Worm (Caenorhabditis elegans) whole organism, L2 larva: ENCODE measurements around the gene arx-6.

ENCODE experiments used
- R02D3.7 ChIP-seq: fragments of 150-350 bp; optimal IDR thresholded peaks from 2 replicates; lab custom pipeline; 2014; ENCODE audit warnings: missing biosample characterization, missing genetic modification characterization
- ZK546.5 ChIP-seq: sonication (generic microtip); optimal IDR thresholded peaks from 2 replicates; lab custom pipeline; 2017; ENCODE audit warnings: missing biosample characterization, missing genetic modification characterization
- ama-1 ChIP-seq: fragments of 150-350 bp; optimal IDR thresholded peaks from 2 replicates; lab custom pipeline; 2018; ENCODE audit warnings: inconsistent platforms
- ceh-82 ChIP-seq: fragments of 150-350 bp; optimal IDR thresholded peaks from 2 replicates; lab custom pipeline; 2014; ENCODE audit warnings: missing biosample characterization, missing genetic modification characterization
- elt-1 ChIP-seq: fragments of 150-350 bp; optimal IDR thresholded peaks from 2 replicates; lab custom pipeline; 2014; ENCODE audit warnings: missing biosample characterization, missing genetic modification characterization
- lin-13 ChIP-seq: fragments of 150-350 bp; optimal IDR thresholded peaks from 2 replicates; lab custom pipeline; 2014; ENCODE audit warnings: missing biosample characterization, missing genetic modification reagents, missing genetic modification characterization
- lsy-2 ChIP-seq, 2 experiments: fragments of 150-350 bp in 1 of 2; sonication (generic microtip) in 1 of 2; optimal IDR thresholded peaks; 2 replicates each; lab custom pipeline; 2014 to 2017; ENCODE audit warnings: missing biosample characterization in 2 of 2, missing genetic modification characterization in 2 of 2
- nhr-12 ChIP-seq: fragments of 150-350 bp; optimal IDR thresholded peaks from 2 replicates; lab custom pipeline; 2014; ENCODE audit warnings: missing biosample characterization, missing genetic modification characterization
- ztf-11 ChIP-seq: sonication (generic microtip); optimal IDR thresholded peaks from 2 replicates; lab custom pipeline; 2017; ENCODE audit warnings: missing biosample characterization, missing genetic modification characterization

DNA sequence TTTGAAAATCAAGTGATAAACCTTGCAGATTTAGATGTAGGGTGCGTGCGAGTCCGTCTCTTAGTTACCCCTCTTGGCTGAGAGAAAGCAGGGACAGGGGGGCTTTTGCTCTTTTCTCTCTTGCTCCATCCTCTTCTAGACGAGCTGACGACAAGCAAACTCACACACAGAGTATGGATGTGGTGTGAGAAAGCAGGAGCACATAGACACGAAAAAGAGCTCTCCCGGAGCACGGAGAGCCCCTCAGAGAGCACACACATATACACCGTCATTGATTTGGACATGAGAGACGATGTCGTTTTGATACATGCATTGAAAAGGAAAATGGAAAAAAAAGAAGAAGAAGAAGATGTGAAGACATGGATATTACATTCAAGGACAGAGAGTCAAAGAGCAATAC lies 2.8 kb upstream of the arx-6 start:
- TF ChIP-seq lin-13, result no peak
- TF ChIP-seq ama-1, result no peak
- no peak for TF ChIP-seq ZK546.5 (tag; lab: Kevin White, UChicago)
- no peak for TF ChIP-seq nhr-12 (tag; lab: Kevin White, UChicago)
- no peak for TF ChIP-seq ztf-11 (tag; lab: Kevin White, UChicago)
- TF ChIP-seq lsy-2 (tag; optimal IDR thresholded peaks at IDR 0.05; lab: Kevin White, UChicago), result no peak
- TF ChIP-seq ceh-82 (tag; lab: Kevin White, UChicago), result no peak
- no peak for TF ChIP-seq elt-1 (tag; lab: Kevin White, UChicago)
- no peak for TF ChIP-seq R02D3.7
